Worm (Caenorhabditis elegans) whole organism, L2 larva: ENCODE measurements around the gene vang-1.
A peak's percentile ranks its signal among the peaks of the same experiment; 100 is the strongest.

Source experiments
- C34F6.9 ChIP-seq: fragments of 150-350 bp; optimal IDR thresholded peaks from 2 replicates; lab custom pipeline; 2014; ENCODE audit warnings: missing biosample characterization, missing genetic modification characterization
- F13H6.1 ChIP-seq: sonication (generic microtip); optimal IDR thresholded peaks from 2 replicates; lab custom pipeline; 2016; ENCODE audit warnings: missing genetic modification characterization, missing compliant biosample characterization
- Y55F3AM.14 ChIP-seq: fragments of 200-800 bp; sonication (Bioruptor generic); optimal IDR thresholded peaks from 2 replicates; lab custom pipeline; 2018; ENCODE audit warnings: mild to moderate bottlenecking, missing genetic modification characterization, missing compliant biosample characterization
- alr-1 ChIP-seq: fragments of 150-350 bp; optimal IDR thresholded peaks from 2 replicates; lab custom pipeline; 2014; ENCODE audit warnings: missing biosample characterization, missing genetic modification characterization
- blmp-1 ChIP-seq: sonication (generic microtip); optimal IDR thresholded peaks from 2 replicates; lab custom pipeline; 2017; ENCODE audit warnings: missing genetic modification characterization, mild to moderate bottlenecking, missing compliant biosample characterization, antibody characterized with exemption, moderate library complexity; ENCODE audit not compliant: insufficient read depth
- ceh-16 ChIP-seq: fragments of 150-350 bp; optimal IDR thresholded peaks from 2 replicates; lab custom pipeline; 2014; ENCODE audit warnings: missing biosample characterization, missing genetic modification characterization
- ceh-82 ChIP-seq: fragments of 150-350 bp; optimal IDR thresholded peaks from 2 replicates; lab custom pipeline; 2014; ENCODE audit warnings: missing biosample characterization, missing genetic modification characterization
- crh-2 ChIP-seq: sonication (generic microtip); optimal IDR thresholded peaks from 2 replicates; lab custom pipeline; 2017; ENCODE audit warnings: missing biosample characterization, missing genetic modification characterization
- dmd-4 ChIP-seq: sonication (generic microtip); optimal IDR thresholded peaks from 2 replicates; lab custom pipeline; 2017; ENCODE audit warnings: missing biosample characterization, missing genetic modification characterization
- egl-27 ChIP-seq: sonication (generic microtip); optimal IDR thresholded peaks from 3 replicates; lab custom pipeline; 2017; ENCODE audit warnings: missing biosample characterization, missing genetic modification reagents, missing genetic modification characterization
- elt-1 ChIP-seq: fragments of 150-350 bp; optimal IDR thresholded peaks from 2 replicates; lab custom pipeline; 2014; ENCODE audit warnings: missing biosample characterization, missing genetic modification characterization
- elt-3 ChIP-seq: sonication (generic microtip); optimal IDR thresholded peaks from 2 replicates; lab custom pipeline; 2017; ENCODE audit warnings: missing biosample characterization, missing genetic modification characterization
- fos-1 ChIP-seq: fragments of 150-350 bp; optimal IDR thresholded peaks from 2 replicates; lab custom pipeline; 2014; ENCODE audit warnings: missing biosample characterization, missing genetic modification characterization
- gmeb-1 ChIP-seq: fragments of 150-350 bp; optimal IDR thresholded peaks from 2 replicates; lab custom pipeline; 2014; ENCODE audit warnings: missing biosample characterization, missing genetic modification characterization
- lin-11 ChIP-seq: fragments of 150-350 bp; sonication (generic microtip); optimal IDR thresholded peaks from 2 replicates; lab custom pipeline; 2014; ENCODE audit warnings: missing biosample characterization, missing genetic modification characterization, inconsistent platforms, mixed read lengths
- lin-13 ChIP-seq: fragments of 150-350 bp; optimal IDR thresholded peaks from 2 replicates; lab custom pipeline; 2014; ENCODE audit warnings: missing biosample characterization, missing genetic modification reagents, missing genetic modification characterization
- lin-39 ChIP-seq: fragments of 150-350 bp; optimal IDR thresholded peaks from 2 replicates; lab custom pipeline; 2014; ENCODE audit warnings: missing biosample characterization, missing genetic modification reagents, missing genetic modification characterization
- lsy-2 ChIP-seq, 2 experiments: fragments of 150-350 bp in 1 of 2; sonication (generic microtip) in 1 of 2; optimal IDR thresholded peaks; 2 replicates each; lab custom pipeline; 2014 to 2017; ENCODE audit warnings: missing biosample characterization in 2 of 2, missing genetic modification characterization in 2 of 2
- mab-5 ChIP-seq: fragments of 150-350 bp; optimal IDR thresholded peaks from 2 replicates; lab custom pipeline; 2014; ENCODE audit warnings: missing biosample characterization, missing genetic modification characterization
- mbf-1 ChIP-seq: sonication (generic microtip); optimal IDR thresholded peaks from 2 replicates; lab custom pipeline; 2017; ENCODE audit warnings: missing biosample characterization, missing genetic modification characterization
- mdl-1 ChIP-seq, 2 experiments: fragments of 150-350 bp in 1 of 2; sonication (generic microtip) in 1 of 2; optimal IDR thresholded peaks; 2 replicates each; lab custom pipeline; 2017; ENCODE audit warnings: missing biosample characterization in 2 of 2, missing genetic modification characterization in 2 of 2
- nhr-10 ChIP-seq: sonication (generic microtip); optimal IDR thresholded peaks from 2 replicates; lab custom pipeline; 2017; ENCODE audit warnings: missing biosample characterization, missing genetic modification characterization
- nhr-12 ChIP-seq: fragments of 150-350 bp; optimal IDR thresholded peaks from 2 replicates; lab custom pipeline; 2014; ENCODE audit warnings: missing biosample characterization, missing genetic modification characterization
- nhr-129 ChIP-seq: fragments of 150-350 bp; optimal IDR thresholded peaks from 2 replicates; lab custom pipeline; 2014; ENCODE audit warnings: missing biosample characterization, missing genetic modification characterization
- nhr-23 ChIP-seq: fragments of 150-350 bp; optimal IDR thresholded peaks from 2 replicates; lab custom pipeline; 2014; ENCODE audit warnings: missing biosample characterization, missing genetic modification reagents, missing genetic modification characterization
- nhr-237 ChIP-seq: fragments of 150-350 bp; optimal IDR thresholded peaks from 2 replicates; lab custom pipeline; 2014; ENCODE audit warnings: missing biosample characterization, missing genetic modification characterization
- nhr-25 ChIP-seq: fragments of 150-350 bp; sonication (generic microtip); optimal IDR thresholded peaks from 3 replicates; lab custom pipeline; 2014; ENCODE audit warnings: missing biosample characterization, missing genetic modification characterization
- nhr-6 ChIP-seq: fragments of 150-350 bp; optimal IDR thresholded peaks from 2 replicates; lab custom pipeline; 2014; ENCODE audit warnings: missing biosample characterization, missing genetic modification characterization
- nhr-77 ChIP-seq: fragments of 150-350 bp; optimal IDR thresholded peaks from 2 replicates; lab custom pipeline; 2014; ENCODE audit warnings: missing biosample characterization, missing genetic modification characterization
- skn-1 ChIP-seq: sonication (generic microtip); optimal IDR thresholded peaks from 2 replicates; lab custom pipeline; 2017; ENCODE audit warnings: missing biosample characterization, missing genetic modification characterization
- sma-9 ChIP-seq, 2 experiments: fragments of 150-350 bp in 1 of 2; sonication (generic microtip) in 1 of 2; optimal IDR thresholded peaks; 2 replicates each; lab custom pipeline; 2014 to 2016; ENCODE audit warnings: missing genetic modification characterization in 2 of 2, mild to moderate bottlenecking in 1 of 2, missing biosample characterization in 1 of 2, missing compliant biosample characterization in 1 of 2, missing genetic modification reagents in 1 of 2, moderate library complexity in 1 of 2
- unc-39 ChIP-seq: fragments of 150-350 bp; optimal IDR thresholded peaks from 2 replicates; lab custom pipeline; 2014; ENCODE audit warnings: missing biosample characterization, missing genetic modification characterization
- unc-55 ChIP-seq: fragments of 150-350 bp; sonication (generic microtip); optimal IDR thresholded peaks from 3 replicates; lab custom pipeline; 2014; ENCODE audit warnings: missing biosample characterization, missing genetic modification reagents, missing genetic modification characterization
- unc-62 ChIP-seq: fragments of 150-350 bp; optimal IDR thresholded peaks from 2 replicates; lab custom pipeline; 2014; ENCODE audit warnings: missing biosample characterization, missing genetic modification reagents, missing genetic modification characterization
- zag-1 ChIP-seq: fragments of 150-350 bp; optimal IDR thresholded peaks from 2 replicates; lab custom pipeline; 2014; ENCODE audit warnings: missing biosample characterization, missing genetic modification characterization
- ztf-11 ChIP-seq: sonication (generic microtip); optimal IDR thresholded peaks from 2 replicates; lab custom pipeline; 2017; ENCODE audit warnings: missing biosample characterization, missing genetic modification characterization
- ztf-4 ChIP-seq: fragments of 150-350 bp; optimal IDR thresholded peaks from 2 replicates; lab custom pipeline; 2014; ENCODE audit warnings: missing biosample characterization, missing genetic modification characterization

The vang-1 gene

ce11 chrX:2885318-2885908, at the start of gene vang-1:
vang-1 (plus strand) TSS chrX:2885858.
- TF ChIP-seq blmp-1 (tag; lab: Kevin White, UChicago) (no peak), skn-1 (tag; lab: Kevin White, UChicago) (no peak), mdl-1 (tag; optimal IDR thresholded peaks at IDR 0.05; lab: Kevin White, UChicago) (no peak), nhr-25 (tag; lab: Kevin White, UChicago) (no peak), fos-1 (peak; percentile 4), zag-1 (tag; lab: Kevin White, UChicago) (peak; percentile 19), lsy-2 (tag; optimal IDR thresholded peaks at IDR 0.05; lab: Kevin White, UChicago) (no peak), elt-1 (tag; lab: Kevin White, UChicago) (no peak), nhr-129 (tag; lab: Kevin White, UChicago) (peak; percentile 23), dmd-4 (tag; lab: Kevin White, UChicago) (no peak), nhr-23 (tag; lab: Kevin White, UChicago) (no peak), sma-9 (GFP tag; optimal IDR thresholded peaks at IDR 0.05; lab: Kevin White, UChicago) (no peak), sma-9 (tag; optimal IDR thresholded peaks at IDR 0.05; lab: Kevin White, UChicago) (no peak), nhr-12 (tag; lab: Kevin White, UChicago) (no peak), crh-2 (tag; lab: Kevin White, UChicago) (no peak), unc-39 (tag; lab: Kevin White, UChicago) (no peak), lin-11 (tag; lab: Kevin White, UChicago) (no peak), F13H6.1 (peak; percentile 27), gmeb-1 (tag; lab: Kevin White, UChicago) (no peak), elt-3 (tag; lab: Kevin White, UChicago) (no peak), C34F6.9 (tag; lab: Kevin White, UChicago) (peak; percentile 18), ceh-16 (no peak), nhr-77 (tag; lab: Kevin White, UChicago) (no peak), egl-27 (tag; lab: Kevin White, UChicago) (no peak), nhr-237 (tag; lab: Kevin White, UChicago) (no peak), Y55F3AM.14 (GFP tag; lab: Kevin White, UChicago) (no peak), ceh-82 (tag; lab: Kevin White, UChicago) (no peak), nhr-10 (tag; lab: Kevin White, UChicago) (no peak), alr-1 (no peak), mbf-1 (tag; lab: Kevin White, UChicago) (no peak), unc-62 (GFP tag; lab: Kevin White, UChicago) (no peak), lin-39 (tag; lab: Kevin White, UChicago) (no peak), mab-5 (tag; lab: Kevin White, UChicago) (peak; percentile 56), lin-13 (no peak), nhr-6 (tag; lab: Kevin White, UChicago) (no peak), ztf-11 (tag; lab: Kevin White, UChicago) (no peak), unc-55 (GFP tag; lab: Kevin White, UChicago) (peak; percentile 43)

ce11 chrX:2836770-2837169, 48.9 kb upstream of the vang-1 start:
- TF ChIP-seq sma-9 (GFP tag; optimal IDR thresholded peaks at IDR 0.05; lab: Kevin White, UChicago) (peak; percentile 55), sma-9 (tag; optimal IDR thresholded peaks at IDR 0.05; lab: Kevin White, UChicago) (no peak), fos-1 (peak; percentile 56), alr-1 (no peak)
- TF ChIP-seq, all 48 proteins: peak for 2

ce11 chrX:2837477-2837876, 48.2 kb upstream of the vang-1 start:
- TF ChIP-seq blmp-1 (tag; lab: Kevin White, UChicago) = no peak
- TF ChIP-seq crh-2 (tag; lab: Kevin White, UChicago) = no peak
- TF ChIP-seq egl-27 (tag; lab: Kevin White, UChicago) = no peak

- TF ChIP-seq sma-9 (GFP tag; optimal IDR thresholded peaks at IDR 0.05; lab: Kevin White, UChicago) = peak; percentile 23
- TF ChIP-seq sma-9 (tag; optimal IDR thresholded peaks at IDR 0.05; lab: Kevin White, UChicago) = no peak
- no peak for TF ChIP-seq ztf-4 (tag; lab: Kevin White, UChicago)
- TF ChIP-seq mdl-1 (tag; optimal IDR thresholded peaks at IDR 0.05; lab: Kevin White, UChicago) = no peak
- peak; percentile 82 for TF ChIP-seq fos-1
Observed at ce11 chrX:2838619-2839018, 47.0 kb upstream of the vang-1 start.
